Worm (Caenorhabditis elegans) whole organism, mixed stage, embryonic: Measurements from ENCODE around the gene pho-9.
A peak's percentile ranks its signal among the peaks of the same experiment; 100 is the strongest.

Source experiments
- M03D4.4 ChIP-seq: sonication (generic microtip); optimal IDR thresholded peaks from 2 replicates; lab custom pipeline; 2017; ENCODE audit warnings: mild to moderate bottlenecking, missing genetic modification characterization, missing compliant biosample characterization
- bed-3 ChIP-seq: fragments of 200-800 bp; sonication (Bioruptor generic); optimal IDR thresholded peaks from 3 replicates; lab custom pipeline; 2018; ENCODE audit warnings: mild to moderate bottlenecking, missing genetic modification characterization, moderate library complexity, missing compliant biosample characterization
- blmp-1 ChIP-seq: fragments of 150-350 bp; optimal IDR thresholded peaks from 2 replicates; lab custom pipeline; 2014; ENCODE audit warnings: missing biosample characterization, missing genetic modification characterization
- ceh-39 ChIP-seq: fragments of 150-350 bp; optimal IDR thresholded peaks from 2 replicates; lab custom pipeline; 2014; ENCODE audit warnings: missing biosample characterization, missing genetic modification characterization
- ceh-43 ChIP-seq: fragments of 200-800 bp; sonication (Bioruptor generic); optimal IDR thresholded peaks from 2 replicates; lab custom pipeline; 2018; ENCODE audit warnings: mild to moderate bottlenecking, missing genetic modification characterization, moderate library complexity, missing compliant biosample characterization
- ceh-83 ChIP-seq: fragments of 200-800 bp; sonication (Bioruptor generic); optimal IDR thresholded peaks from 2 replicates; lab custom pipeline; 2018; ENCODE audit warnings: mild to moderate bottlenecking, missing genetic modification characterization, missing compliant biosample characterization
- ces-1 ChIP-seq: fragments of 150-350 bp; optimal IDR thresholded peaks from 2 replicates; lab custom pipeline; 2014; ENCODE audit warnings: missing biosample characterization, missing genetic modification reagents, missing genetic modification characterization
- cnd-1 ChIP-seq: fragments of 200-800 bp; sonication (Bioruptor generic); optimal IDR thresholded peaks from 2 replicates; lab custom pipeline; 2018; ENCODE audit warnings: mild to moderate bottlenecking, missing genetic modification characterization, missing compliant biosample characterization
- drap-1 ChIP-seq: fragments of 200-800 bp; sonication (Bioruptor generic); optimal IDR thresholded peaks from 3 replicates; lab custom pipeline; 2018; ENCODE audit warnings: mild to moderate bottlenecking, missing genetic modification characterization, missing compliant biosample characterization
- elt-3 ChIP-seq: fragments of 150-350 bp; optimal IDR thresholded peaks from 2 replicates; lab custom pipeline; 2014; ENCODE audit warnings: missing biosample characterization, missing genetic modification characterization
- flh-1 ChIP-seq: fragments of 200-800 bp; sonication (Bioruptor generic); optimal IDR thresholded peaks from 2 replicates; lab custom pipeline; 2018; ENCODE audit warnings: mild to moderate bottlenecking, missing genetic modification characterization, moderate library complexity, missing compliant biosample characterization
- ham-2 ChIP-seq: fragments of 200-800 bp; sonication (Bioruptor generic); optimal IDR thresholded peaks from 2 replicates; lab custom pipeline; 2018; ENCODE audit warnings: mild to moderate bottlenecking, missing genetic modification characterization, missing compliant biosample characterization
- hlh-1 ChIP-seq: fragments of 150-350 bp; optimal IDR thresholded peaks from 2 replicates; lab custom pipeline; 2014; ENCODE audit warnings: missing biosample characterization, missing genetic modification reagents, missing genetic modification characterization
- lin-13 ChIP-seq: fragments of 150-350 bp; optimal IDR thresholded peaks from 2 replicates; lab custom pipeline; 2014; ENCODE audit warnings: missing biosample characterization, missing genetic modification characterization
- lin-32 ChIP-seq: fragments of 200-800 bp; sonication (Bioruptor generic); optimal IDR thresholded peaks from 2 replicates; lab custom pipeline; 2018; ENCODE audit warnings: mild to moderate bottlenecking, missing genetic modification characterization, missing compliant biosample characterization
- lsy-2 ChIP-seq: fragments of 150-350 bp; optimal IDR thresholded peaks from 2 replicates; lab custom pipeline; 2014; ENCODE audit warnings: missing biosample characterization, missing genetic modification characterization
- mab-5 ChIP-seq: fragments of 150-350 bp; optimal IDR thresholded peaks from 2 replicates; lab custom pipeline; 2014; ENCODE audit warnings: missing biosample characterization, missing genetic modification characterization
- mep-1 ChIP-seq: fragments of 150-350 bp; optimal IDR thresholded peaks from 2 replicates; lab custom pipeline; 2017; ENCODE audit warnings: missing biosample characterization, missing genetic modification reagents, missing genetic modification characterization, inconsistent platforms
- mls-2 ChIP-seq: sonication (generic microtip); optimal IDR thresholded peaks from 2 replicates; lab custom pipeline; 2016; ENCODE audit warnings: mild to moderate bottlenecking, missing genetic modification characterization, moderate library complexity, missing compliant biosample characterization
- nhr-12 ChIP-seq: fragments of 150-350 bp; optimal IDR thresholded peaks from 2 replicates; lab custom pipeline; 2014; ENCODE audit warnings: missing biosample characterization, missing genetic modification characterization
- nhr-2 ChIP-seq: fragments of 150-350 bp; optimal IDR thresholded peaks from 2 replicates; lab custom pipeline; 2014; ENCODE audit warnings: missing biosample characterization, missing genetic modification characterization
- nhr-237 ChIP-seq: fragments of 150-350 bp; optimal IDR thresholded peaks from 2 replicates; lab custom pipeline; 2014; ENCODE audit warnings: missing biosample characterization, missing genetic modification characterization
- nhr-28 ChIP-seq: fragments of 150-350 bp; optimal IDR thresholded peaks from 2 replicates; lab custom pipeline; 2014; ENCODE audit warnings: missing biosample characterization, missing genetic modification characterization
- nhr-76 ChIP-seq: sonication (generic microtip); optimal IDR thresholded peaks from 2 replicates; lab custom pipeline; 2017; ENCODE audit warnings: missing biosample characterization, missing genetic modification characterization
- pha-4 ChIP-seq: fragments of 150-350 bp; optimal IDR thresholded peaks from 2 replicates; lab custom pipeline; 2018; ENCODE audit warnings: missing biosample characterization, missing genetic modification reagents, missing genetic modification characterization
- sem-2 ChIP-seq: fragments of 200-800 bp; sonication (Bioruptor generic); optimal IDR thresholded peaks from 2 replicates; lab custom pipeline; 2018; ENCODE audit warnings: mild to moderate bottlenecking, missing genetic modification characterization, missing compliant biosample characterization
- snpc-4 ChIP-seq: fragments of 150-350 bp; optimal IDR thresholded peaks from 2 replicates; lab custom pipeline; 2014; ENCODE audit warnings: missing biosample characterization, missing genetic modification characterization
- sptf-1 ChIP-seq: sonication (generic microtip); optimal IDR thresholded peaks from 2 replicates; lab custom pipeline; 2017; ENCODE audit warnings: mild to moderate bottlenecking, missing genetic modification characterization, moderate library complexity, missing compliant biosample characterization
- tbx-8 ChIP-seq: fragments of 200-800 bp; sonication (Bioruptor generic); optimal IDR thresholded peaks from 2 replicates; lab custom pipeline; 2018; ENCODE audit warnings: mild to moderate bottlenecking, missing genetic modification characterization, moderate library complexity, missing compliant biosample characterization
- unc-120 ChIP-seq: sonication (generic microtip); optimal IDR thresholded peaks from 2 replicates; lab custom pipeline; 2017; ENCODE audit warnings: missing genetic modification characterization, missing compliant biosample characterization; ENCODE audit not compliant: poor library complexity, severe bottlenecking
- unc-39 ChIP-seq: fragments of 150-350 bp; optimal IDR thresholded peaks from 2 replicates; lab custom pipeline; 2014; ENCODE audit warnings: missing biosample characterization, missing genetic modification characterization
- unc-62 ChIP-seq: fragments of 150-350 bp; optimal IDR thresholded peaks from 2 replicates; lab custom pipeline; 2014; ENCODE audit warnings: missing biosample characterization, missing genetic modification reagents, missing genetic modification characterization
- zip-8 ChIP-seq: fragments of 150-350 bp; optimal IDR thresholded peaks from 2 replicates; lab custom pipeline; 2014; ENCODE audit warnings: missing biosample characterization, missing genetic modification characterization
- ztf-11 ChIP-seq: fragments of 150-350 bp; optimal IDR thresholded peaks from 2 replicates; lab custom pipeline; 2014; ENCODE audit warnings: missing biosample characterization, missing genetic modification characterization

pho-9 gene

DNA sequence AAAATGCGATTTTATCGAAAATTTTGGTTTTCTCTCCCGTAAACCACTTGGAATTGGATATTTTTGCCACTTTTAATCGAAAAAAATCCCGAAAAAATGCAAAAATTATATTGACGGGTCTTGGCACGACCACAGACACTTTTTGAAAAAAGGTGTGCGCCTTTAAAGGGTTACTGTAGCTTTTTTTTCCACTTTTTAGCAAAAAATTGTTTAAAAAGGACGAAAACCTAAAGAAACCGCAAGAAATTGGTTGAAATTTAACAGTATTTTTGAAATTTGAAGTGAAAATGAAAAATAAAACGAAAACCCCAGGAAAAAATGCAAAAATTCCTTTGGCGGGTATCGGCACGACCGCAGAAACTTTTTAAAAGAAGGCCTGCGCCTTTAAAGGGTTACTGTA is 21.2 kb upstream of the pho-9 start:
- TF ChIP-seq sem-2 (GFP tag; lab: Kevin White, UChicago), result no peak
- no peak for TF ChIP-seq flh-1
- TF ChIP-seq unc-39 (tag; lab: Kevin White, UChicago), result no peak
- no peak for TF ChIP-seq cnd-1

DNA sequence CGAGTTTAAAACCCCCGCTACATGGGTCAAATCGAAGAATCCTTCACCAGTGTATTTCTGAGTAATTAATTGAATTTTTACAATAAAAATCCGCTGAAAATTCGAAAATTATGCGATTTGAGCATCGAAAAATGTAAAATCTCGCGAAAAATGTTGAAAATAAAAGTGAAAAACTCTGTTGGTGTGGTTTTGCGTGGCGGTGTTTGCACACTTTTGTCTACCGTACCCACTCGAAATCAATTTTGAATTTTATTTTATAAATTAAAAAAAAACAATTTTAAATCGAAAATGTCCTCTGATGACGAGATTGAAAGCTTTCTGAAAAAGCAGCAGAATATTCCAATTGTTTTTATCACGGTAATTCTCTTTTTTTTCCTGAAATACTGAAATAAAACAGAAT is 20.2 kb upstream of the pho-9 start, which contains the start of gene Y71H2AM.6:
Y71H2AM.6 (plus strand) TSS at position 264 of the 400 bp plus-strand sequence.
- TF ChIP-seq nhr-237 (tag; lab: Kevin White, UChicago) (peak; percentile 21), ceh-43 (GFP tag; lab: Kevin White, UChicago) (no peak), mab-5 (no peak), lsy-2 (tag; lab: Kevin White, UChicago) (peak; percentile 98), ces-1 (GFP tag; lab: Kevin White, UChicago) (peak; percentile 79), lin-32 (GFP tag; lab: Kevin White, UChicago) (no peak)
- TF ChIP-seq, all 35 proteins: peak for 3

DNA sequence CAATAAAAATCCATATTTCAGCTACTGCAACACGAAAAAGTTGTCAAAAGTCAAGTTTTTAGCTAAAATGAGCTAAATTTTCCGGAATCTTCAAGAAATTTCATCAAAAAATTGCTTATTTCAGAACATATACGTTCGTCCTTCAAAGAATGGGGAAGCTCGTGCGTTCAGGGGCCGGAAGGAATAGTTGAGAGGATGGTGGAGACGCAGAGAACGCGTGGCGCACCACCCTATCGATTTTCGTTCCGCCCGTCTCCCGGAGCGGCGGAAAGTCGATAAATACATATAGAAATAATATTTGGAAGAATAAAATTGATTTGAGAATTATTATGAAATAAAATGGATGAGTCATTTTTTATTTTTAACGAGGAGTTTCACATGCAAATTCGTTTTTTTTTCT is 19.7 kb upstream of the pho-9 start:
- TF ChIP-seq mep-1 (tag; lab: Kevin White, UChicago), result no peak
- peak; percentile 17 for TF ChIP-seq ces-1 (GFP tag; lab: Kevin White, UChicago)

DNA sequence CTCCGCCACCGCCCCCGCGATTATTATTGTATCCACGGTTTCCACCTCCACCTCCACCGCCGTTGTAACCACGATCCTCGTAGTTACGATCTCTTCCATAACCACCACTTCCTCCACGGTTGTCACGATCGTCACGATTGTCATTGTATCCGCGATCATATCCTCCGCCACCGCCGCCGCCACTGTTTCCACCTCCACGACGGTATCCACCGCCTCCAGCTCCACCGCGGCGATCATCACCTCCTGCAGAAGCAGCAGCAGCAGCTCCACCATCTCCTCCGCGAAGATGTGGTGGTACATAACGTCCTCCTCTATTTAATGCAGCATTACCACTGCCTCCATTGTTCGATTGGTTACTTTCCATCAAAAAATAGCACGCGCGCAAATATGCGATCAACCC is 18.0 kb upstream of the pho-9 start, which contains the start of gene laf-1:
laf-1 (minus strand) TSS at position 399 of the 400 bp plus-strand sequence.
- TF ChIP-seq nhr-237 (tag; lab: Kevin White, UChicago) (no peak), mep-1 (tag; lab: Kevin White, UChicago) (no peak), nhr-28 (tag; lab: Kevin White, UChicago) (no peak), nhr-2 (tag; lab: Kevin White, UChicago) (no peak), mls-2 (no peak), ztf-11 (no peak)

DNA sequence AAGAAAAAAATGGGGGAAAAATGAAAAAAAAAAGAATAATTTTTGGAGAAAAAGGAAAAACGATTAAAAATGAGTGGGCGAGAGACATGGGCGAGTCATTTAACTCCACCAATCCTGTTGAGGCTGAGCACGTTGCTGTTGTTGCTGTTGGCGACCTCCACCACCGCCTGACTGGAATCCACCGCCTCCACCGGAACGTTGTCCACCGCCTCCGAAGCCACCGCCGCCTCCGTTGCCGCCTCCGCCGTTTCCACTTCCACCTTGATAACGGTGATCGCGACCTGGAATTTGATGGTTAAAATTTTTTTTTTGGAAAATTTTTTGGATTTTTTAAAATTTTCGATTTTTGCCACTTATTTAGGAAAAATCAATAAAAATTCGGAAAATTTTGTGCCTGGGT is 10.1 kb upstream of the pho-9 start:
- TF ChIP-seq M03D4.4 (tag; lab: Kevin White, UChicago), result no peak
- TF ChIP-seq nhr-12, result no peak
- no peak for TF ChIP-seq elt-3 (tag; lab: Kevin White, UChicago)
- no peak for TF ChIP-seq cnd-1
- TF ChIP-seq ces-1 (GFP tag; lab: Kevin White, UChicago), result no peak
- TF ChIP-seq, all 35 proteins: peak for 0

DNA sequence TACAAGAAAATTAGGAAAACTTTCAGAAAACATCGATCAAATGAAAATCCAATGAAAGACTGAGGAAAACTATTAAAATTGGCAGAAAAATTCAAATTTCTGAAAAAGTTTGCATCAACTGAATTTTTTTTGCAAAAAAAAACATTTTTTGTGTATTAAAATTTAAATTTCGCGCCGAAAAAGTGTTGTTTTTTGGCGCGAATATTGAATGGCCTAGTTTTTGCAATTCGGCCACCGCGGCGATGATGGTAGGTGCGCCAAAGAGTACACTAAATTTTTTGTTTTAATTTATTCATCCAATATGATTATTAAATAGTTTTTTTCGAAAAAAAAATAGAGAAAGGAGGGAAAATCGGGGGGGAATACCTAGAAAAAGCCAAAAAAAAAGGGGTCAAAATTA is 8.5 kb upstream of the pho-9 start:
- TF ChIP-seq bed-3 (GFP tag; lab: Kevin White, UChicago), result no peak
- no peak for TF ChIP-seq nhr-76
- no peak for TF ChIP-seq lin-13 (tag; lab: Kevin White, UChicago)
- TF ChIP-seq mls-2, result no peak
- TF ChIP-seq blmp-1 (tag; lab: Kevin White, UChicago), result no peak
- TF ChIP-seq M03D4.4 (tag; lab: Kevin White, UChicago), result no peak
- no peak for TF ChIP-seq unc-120
- no peak for TF ChIP-seq drap-1 (GFP tag; lab: Kevin White, UChicago)
- no peak for TF ChIP-seq tbx-8 (GFP tag; lab: Kevin White, UChicago)
- no peak for TF ChIP-seq pha-4 (tag; lab: Kevin White, UChicago)
- no peak for TF ChIP-seq zip-8 (tag; lab: Kevin White, UChicago)
- no peak for TF ChIP-seq nhr-2 (tag; lab: Kevin White, UChicago)
- no peak for TF ChIP-seq elt-3 (tag; lab: Kevin White, UChicago)
- TF ChIP-seq snpc-4 (tag; lab: Kevin White, UChicago), result no peak

DNA sequence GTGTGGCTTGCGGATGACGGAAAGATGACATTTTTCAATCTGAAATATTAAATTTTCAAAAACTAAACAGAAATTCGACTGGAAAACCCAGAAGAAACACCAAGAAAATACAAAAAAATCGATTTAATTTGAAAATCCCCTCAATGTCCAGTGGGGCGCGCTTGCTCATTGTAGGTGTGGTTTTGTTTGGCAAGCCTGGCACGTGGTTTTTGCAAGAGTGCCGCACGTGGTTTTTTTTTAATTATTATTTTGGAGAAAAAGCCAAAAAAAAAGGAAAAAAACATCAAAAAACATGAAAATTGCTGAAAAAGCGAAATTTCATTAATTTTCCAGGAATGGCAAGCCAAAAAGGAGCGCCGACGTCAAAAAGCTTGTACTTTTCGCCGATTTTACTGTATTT is 8.0 kb upstream of the pho-9 start, which contains the start of gene swsn-3:
swsn-3 (minus strand) TSS at position 45 of the 400 bp plus-strand sequence.
- TF ChIP-seq unc-120, result peak; percentile 88
- peak; percentile 59 for TF ChIP-seq cnd-1
- TF ChIP-seq drap-1 (GFP tag; lab: Kevin White, UChicago), result peak; percentile 76
- TF ChIP-seq M03D4.4 (tag; lab: Kevin White, UChicago), result peak; percentile 89
- TF ChIP-seq nhr-237 (tag; lab: Kevin White, UChicago), result peak; percentile 94
- peak; percentile 88 for TF ChIP-seq ceh-83
- TF ChIP-seq lsy-2 (tag; lab: Kevin White, UChicago), result peak; percentile 84
- peak; percentile 79 for TF ChIP-seq tbx-8 (GFP tag; lab: Kevin White, UChicago)
- peak; percentile 39 for TF ChIP-seq nhr-28 (tag; lab: Kevin White, UChicago)
- peak; percentile 93 for TF ChIP-seq mep-1 (tag; lab: Kevin White, UChicago)
- peak; percentile 60 for TF ChIP-seq nhr-12
- peak; percentile 58 for TF ChIP-seq sem-2 (GFP tag; lab: Kevin White, UChicago)
- TF ChIP-seq elt-3 (tag; lab: Kevin White, UChicago), result peak; percentile 38
- TF ChIP-seq sptf-1 (tag; lab: Kevin White, UChicago), result peak; percentile 92
- peak; percentile 88 for TF ChIP-seq ces-1 (GFP tag; lab: Kevin White, UChicago)
- peak; percentile 46 for TF ChIP-seq unc-62 (GFP tag; lab: Kevin White, UChicago)
- peak; percentile 68 for TF ChIP-seq bed-3 (GFP tag; lab: Kevin White, UChicago)
- TF ChIP-seq pha-4 (tag; lab: Kevin White, UChicago), result peak; percentile 79
- TF ChIP-seq nhr-2 (tag; lab: Kevin White, UChicago), result peak; percentile 36
- TF ChIP-seq nhr-76, result peak; percentile 56
- TF ChIP-seq ceh-39 (tag; lab: Kevin White, UChicago), result peak; percentile 90
- TF ChIP-seq lin-32 (GFP tag; lab: Kevin White, UChicago), result no peak
- TF ChIP-seq lin-13 (tag; lab: Kevin White, UChicago), result peak; percentile 90
- peak; percentile 61 for TF ChIP-seq flh-1
- TF ChIP-seq zip-8 (tag; lab: Kevin White, UChicago), result no peak
- TF ChIP-seq blmp-1 (tag; lab: Kevin White, UChicago), result peak; percentile 9
- no peak for TF ChIP-seq snpc-4 (tag; lab: Kevin White, UChicago)
- TF ChIP-seq ztf-11, result peak; percentile 88
- TF ChIP-seq mab-5, result peak; percentile 80
- TF ChIP-seq hlh-1 (tag; lab: Kevin White, UChicago), result peak; percentile 78
- peak; percentile 63 for TF ChIP-seq ham-2 (GFP tag; lab: Kevin White, UChicago)
